Fruit fly (Drosophila melanogaster) whole organism, embryonic: ENCODE data around the gene CG7766.

Experiments
- BEAF-32 ChIP-seq: fragments of 200-800 bp; sonication (Bioruptor generic); optimal IDR thresholded peaks from 3 replicates; lab custom pipeline; 2017; ENCODE audit warnings: missing biosample characterization, missing genetic modification characterization, mild to moderate bottlenecking, moderate library complexity, missing genetic modification reagents
- C15 ChIP-seq: fragments of 200-800 bp; sonication (Bioruptor generic); IDR thresholded peaks from 3 replicates; pipeline ENCODE4 v1.3.6; 2022; ENCODE audit warnings: missing biosample characterization, missing genetic modification characterization
- CG10274 ChIP-seq: fragments of 200-800 bp; sonication (Bioruptor generic); optimal IDR thresholded peaks from 3 replicates; lab custom pipeline; 2017; ENCODE audit warnings: missing biosample characterization, mild to moderate bottlenecking, missing genetic modification characterization
- CG12391 ChIP-seq: fragments of 200-800 bp; sonication (Bioruptor generic); optimal IDR thresholded peaks from 3 replicates; lab custom pipeline; 2018; ENCODE audit warnings: missing biosample characterization, mild to moderate bottlenecking, missing genetic modification characterization, moderate library complexity
- CG12744 ChIP-seq: fragments of 200-800 bp; sonication (Bioruptor generic); optimal IDR thresholded peaks from 2 replicates; lab custom pipeline; 2016; ENCODE audit warnings: missing biosample characterization, missing genetic modification characterization
- CG13894 ChIP-seq: fragments of 200-800 bp; sonication (Bioruptor generic); optimal IDR thresholded peaks from 3 replicates; lab custom pipeline; 2018; ENCODE audit warnings: missing biosample characterization, mild to moderate bottlenecking, missing genetic modification characterization, moderate library complexity
- CG15479 ChIP-seq: fragments of 200-800 bp; sonication (Bioruptor generic); optimal IDR thresholded peaks from 3 replicates; lab custom pipeline; 2019; ENCODE audit warnings: missing biosample characterization, mild to moderate bottlenecking, missing genetic modification characterization, moderate library complexity
- CG17385 ChIP-seq: fragments of 200-800 bp; sonication (Bioruptor generic); optimal IDR thresholded peaks from 3 replicates; lab custom pipeline; 2018; ENCODE audit warnings: missing biosample characterization, mild to moderate bottlenecking, missing genetic modification characterization
- CG2712 ChIP-seq: fragments of 200-800 bp; optimal IDR thresholded peaks from 3 replicates; lab custom pipeline; 2019; ENCODE audit warnings: missing biosample characterization, mild to moderate bottlenecking, missing genetic modification characterization, moderate library complexity
- CG3847 ChIP-seq: fragments of 200-800 bp; sonication (Bioruptor generic); IDR thresholded peaks from 2 replicates; pipeline ENCODE4 v1.3.6; 2022; ENCODE audit warnings: missing biosample characterization, missing genetic modification characterization
- CG7839 ChIP-seq: fragments of 200-800 bp; sonication (Bioruptor generic); optimal IDR thresholded peaks from 3 replicates; lab custom pipeline; 2018; ENCODE audit warnings: missing biosample characterization, mild to moderate bottlenecking, missing genetic modification characterization, moderate library complexity
- CG8290 ChIP-seq, 3 experiments: fragments of 200-800 bp; sonication (Bioruptor generic); optimal IDR thresholded peaks; 2 replicates each; lab custom pipeline; 2016 to 2019; ENCODE audit warnings: missing biosample characterization in 3 of 3, missing genetic modification characterization in 3 of 3, mild to moderate bottlenecking in 2 of 3, moderate library complexity in 1 of 3
- CoRest ChIP-seq: fragments of 200-800 bp; sonication (Bioruptor generic); optimal IDR thresholded peaks from 3 replicates; lab custom pipeline; 2018; ENCODE audit warnings: missing biosample characterization, mild to moderate bottlenecking, missing genetic modification characterization, moderate library complexity
- Dp ChIP-seq: fragments of 200-800 bp; sonication (Bioruptor generic); optimal IDR thresholded peaks from 2 replicates; lab custom pipeline; 2018; ENCODE audit warnings: missing biosample characterization, mild to moderate bottlenecking, missing genetic modification characterization, moderate library complexity
- Elba2 ChIP-seq: fragments of 200-800 bp; sonication (Bioruptor generic); optimal IDR thresholded peaks from 3 replicates; lab custom pipeline; 2016; ENCODE audit warnings: missing biosample characterization, missing genetic modification characterization
- Fer2 ChIP-seq: fragments of 200-800 bp; sonication (Bioruptor generic); optimal IDR thresholded peaks from 2 replicates; lab custom pipeline; 2018; ENCODE audit warnings: missing biosample characterization, mild to moderate bottlenecking, missing genetic modification characterization, moderate library complexity
- HLH54F ChIP-seq: fragments of 200-800 bp; sonication (Bioruptor generic); optimal IDR thresholded peaks from 3 replicates; lab custom pipeline; 2016; ENCODE audit warnings: missing biosample characterization, missing genetic modification characterization
- Mes4 ChIP-seq: fragments of 200-800 bp; sonication (Bioruptor generic); optimal IDR thresholded peaks from 2 replicates; lab custom pipeline; 2016; ENCODE audit warnings: missing biosample characterization, missing genetic modification characterization
- Opbp ChIP-seq: fragments of 200-800 bp; sonication (Bioruptor generic); IDR thresholded peaks from 3 replicates; pipeline ENCODE4 v1.3.6; 2022; ENCODE audit warnings: missing biosample characterization, missing genetic modification characterization; ENCODE audit not compliant: partially characterized antibody
- Rfx ChIP-seq: fragments of 200-800 bp; sonication (Bioruptor generic); IDR thresholded peaks from 2 replicates; pipeline ENCODE4 v1.3.6; 2022; ENCODE audit warnings: missing biosample characterization, missing genetic modification characterization
- aop ChIP-seq: fragments of 200-800 bp; sonication (Bioruptor generic); IDR thresholded peaks from 2 replicates; pipeline ENCODE4 v1.3.6; 2022; ENCODE audit warnings: missing biosample characterization, missing genetic modification characterization
- bcd ChIP-seq: fragments of 200-800 bp; sonication (Bioruptor generic); optimal IDR thresholded peaks from 2 replicates; lab custom pipeline; 2017; ENCODE audit warnings: missing biosample characterization, mild to moderate bottlenecking, missing genetic modification characterization
- chm ChIP-seq: fragments of 200-800 bp; sonication (Bioruptor generic); IDR thresholded peaks from 2 replicates; pipeline ENCODE4 v1.3.6; 2022; ENCODE audit warnings: missing biosample characterization, missing genetic modification characterization
- ewg ChIP-seq: fragments of 200-800 bp; sonication (Bioruptor generic); optimal IDR thresholded peaks from 3 replicates; lab custom pipeline; 2017; ENCODE audit warnings: mild to moderate bottlenecking, missing biosample characterization, missing genetic modification reagents, missing genetic modification characterization
- ftz-f1 ChIP-seq: fragments of 200-800 bp; sonication (Bioruptor generic); optimal IDR thresholded peaks from 2 replicates; lab custom pipeline; 2016; ENCODE audit warnings: missing biosample characterization, missing genetic modification characterization
- gt ChIP-seq: fragments of 200-800 bp; sonication (Bioruptor generic); IDR thresholded peaks from 2 replicates; pipeline ENCODE4 v1.3.6; 2022; ENCODE audit warnings: missing biosample characterization, missing genetic modification characterization
- hkb ChIP-seq, 2 experiments: fragments of 200-800 bp in 1 of 2; fragments of >200 bp in 1 of 2; sonication (Bioruptor generic) in 1 of 2; IDR thresholded peaks in 1 of 2; optimal IDR thresholded peaks in 1 of 2; 2 replicates each; pipeline versions ENCODE4 v1.3.6 to Lab custom; 2017 to 2022; ENCODE audit warnings: missing biosample characterization in 1 of 2, missing genetic modification characterization in 1 of 2
- ind ChIP-seq: fragments of 200-800 bp; sonication (Bioruptor generic); optimal IDR thresholded peaks from 3 replicates; lab custom pipeline; 2016; ENCODE audit warnings: missing biosample characterization, missing genetic modification characterization
- insv ChIP-seq, 2 experiments: fragments of 200-800 bp; sonication (Bioruptor generic); optimal IDR thresholded peaks; 3 replicates each; lab custom pipeline; 2016 to 2018; ENCODE audit warnings: missing biosample characterization in 2 of 2, missing genetic modification characterization in 2 of 2
- odd ChIP-seq: fragments of 200-800 bp; sonication (Bioruptor generic); optimal IDR thresholded peaks from 2 replicates; lab custom pipeline; 2017; ENCODE audit warnings: missing biosample characterization, mild to moderate bottlenecking, missing genetic modification characterization
- repo ChIP-seq: fragments of 200-800 bp; sonication (Bioruptor generic); optimal IDR thresholded peaks from 2 replicates; lab custom pipeline; 2016; ENCODE audit warnings: missing biosample characterization, missing genetic modification characterization
- ro ChIP-seq: fragments of 200-800 bp; sonication (Bioruptor generic); IDR thresholded peaks from 2 replicates; pipeline ENCODE4 v1.3.6; 2022; ENCODE audit warnings: missing biosample characterization, missing genetic modification characterization
- row ChIP-seq: fragments of 200-800 bp; sonication (Bioruptor generic); IDR thresholded peaks from 3 replicates; pipeline ENCODE4 v1.3.6; 2022; ENCODE audit warnings: missing biosample characterization, missing genetic modification characterization
- scrt ChIP-seq: fragments of 200-800 bp; sonication (Bioruptor generic); optimal IDR thresholded peaks from 2 replicates; lab custom pipeline; 2018; ENCODE audit warnings: missing biosample characterization, mild to moderate bottlenecking, missing genetic modification characterization, moderate library complexity
- sens ChIP-seq: fragments of 200-800 bp; sonication (Bioruptor generic); peaks from one replicate; lab custom pipeline; 2016; ENCODE audit warnings: missing biosample characterization, missing genetic modification characterization
- slp2 ChIP-seq: fragments of 200-800 bp; sonication (Bioruptor generic); optimal IDR thresholded peaks from 2 replicates; lab custom pipeline; 2016; ENCODE audit warnings: missing biosample characterization, missing genetic modification characterization
- sna ChIP-seq: fragments of 200-800 bp; sonication (Bioruptor generic); IDR thresholded peaks from 2 replicates; pipeline ENCODE4 v1.3.6; 2022; ENCODE audit warnings: missing biosample characterization, missing genetic modification characterization; ENCODE audit not compliant: partially characterized antibody
- sr ChIP-seq: fragments of 200-800 bp; sonication (Bioruptor generic); IDR thresholded peaks from 3 replicates; pipeline ENCODE4 v1.3.6; 2022; ENCODE audit warnings: missing biosample characterization, missing genetic modification characterization
- ssp ChIP-seq: fragments of 200-800 bp; sonication (Bioruptor generic); IDR thresholded peaks from 2 replicates; pipeline ENCODE4 v1.3.6; 2022; ENCODE audit warnings: missing biosample characterization, missing genetic modification characterization
- sug ChIP-seq: fragments of 200-800 bp; optimal IDR thresholded peaks from 2 replicates; lab custom pipeline; 2019; ENCODE audit warnings: missing biosample characterization, mild to moderate bottlenecking, missing genetic modification characterization, moderate library complexity
- twi ChIP-seq: fragments of 200-800 bp; optimal IDR thresholded peaks from 2 replicates; lab custom pipeline; 2019; ENCODE audit warnings: missing biosample characterization, mild to moderate bottlenecking, missing genetic modification characterization, moderate library complexity
- vvl ChIP-seq: fragments of 200-800 bp; sonication (Bioruptor generic); IDR thresholded peaks from 2 replicates; pipeline ENCODE4 v1.3.6; 2022; ENCODE audit warnings: missing biosample characterization, missing genetic modification characterization
- wek ChIP-seq: fragments of 200-800 bp; sonication (Bioruptor generic); optimal IDR thresholded peaks from 3 replicates; lab custom pipeline; 2018; ENCODE audit warnings: missing biosample characterization, mild to moderate bottlenecking, missing genetic modification characterization, moderate library complexity
- zen ChIP-seq: fragments of 200-800 bp; sonication (Bioruptor generic); optimal IDR thresholded peaks from 3 replicates; lab custom pipeline; 2018; ENCODE audit warnings: missing biosample characterization, mild to moderate bottlenecking, missing genetic modification characterization, moderate library complexity

CG7766 gene

DNA sequence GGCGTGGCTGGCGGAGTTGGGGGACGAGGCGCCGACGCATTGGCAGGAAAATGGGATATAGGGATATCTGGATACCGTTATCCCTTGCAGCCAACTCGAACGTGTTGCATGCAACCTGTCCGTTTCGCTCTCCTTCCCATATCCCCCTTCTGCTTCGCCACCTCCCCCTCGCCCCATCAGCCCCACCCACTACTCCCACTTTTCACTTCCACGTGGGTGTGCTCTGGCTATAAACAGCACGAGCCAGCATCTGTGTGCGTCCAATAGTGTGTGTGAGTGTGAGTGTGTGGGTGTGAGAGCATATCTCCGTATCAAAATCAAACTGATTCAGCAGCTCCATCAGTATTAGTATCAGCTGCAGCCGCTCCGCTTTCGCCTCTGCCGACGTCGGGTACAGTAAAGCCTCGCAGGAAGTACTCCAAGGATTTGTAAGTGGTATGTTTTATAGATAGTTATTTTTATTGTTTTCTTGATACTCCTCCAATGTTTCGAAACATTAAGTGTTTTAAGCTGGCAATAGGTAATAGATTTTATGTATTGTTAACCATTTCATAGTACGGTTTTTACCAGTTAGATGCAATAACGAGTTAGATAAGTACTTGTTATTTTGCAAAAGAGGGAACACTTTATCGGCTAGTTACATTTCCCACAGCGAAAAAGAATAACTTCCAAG, 15.6 kb upstream of the CG7766 start (continued):
- TF ChIP-seq sna (GFP tag; lab: Robert Waterston, UW) (no peak), CG2712 (tag; lab: Kevin White, UChicago) (peak; percentile 13), CG17385 (GFP tag; lab: Kevin White, UChicago) (peak; percentile 54), BEAF-32 (GFP tag; lab: Kevin White, UChicago) (no peak), CG8290 (GFP tag; optimal IDR thresholded peaks at IDR 0.05; lab: Kevin White, UChicago) (no peak), CG8290 (tag; optimal IDR thresholded peaks at IDR 0.05; lab: Kevin White, UChicago) (peak in 1 of 2 experiments; percentile 0), sug (tag; lab: Kevin White, UChicago) (peak; percentile 12), CG10274 (GFP tag; lab: Kevin White, UChicago) (peak; percentile 20), ind (GFP tag; lab: Kevin White, UChicago) (peak; percentile 49), scrt (GFP tag; lab: Kevin White, UChicago) (peak; percentile 12), CG7839 (peak; percentile 65), chm (GFP tag; lab: Robert Waterston, UW) (0 out of 2 replicates have a peak, but pooled peaks have one; percentile 30), Fer2 (tag; lab: Kevin White, UChicago) (no peak), odd (GFP tag; lab: Kevin White, UChicago) (no peak), Rfx (GFP tag; lab: Robert Waterston, UW) (0 out of 2 replicates have a peak, but pooled peaks have one; percentile 15), bcd (GFP tag; lab: Kevin White, UChicago) (peak; percentile 47)
- TF ChIP-seq, all 482 proteins: peak for 102

DNA sequence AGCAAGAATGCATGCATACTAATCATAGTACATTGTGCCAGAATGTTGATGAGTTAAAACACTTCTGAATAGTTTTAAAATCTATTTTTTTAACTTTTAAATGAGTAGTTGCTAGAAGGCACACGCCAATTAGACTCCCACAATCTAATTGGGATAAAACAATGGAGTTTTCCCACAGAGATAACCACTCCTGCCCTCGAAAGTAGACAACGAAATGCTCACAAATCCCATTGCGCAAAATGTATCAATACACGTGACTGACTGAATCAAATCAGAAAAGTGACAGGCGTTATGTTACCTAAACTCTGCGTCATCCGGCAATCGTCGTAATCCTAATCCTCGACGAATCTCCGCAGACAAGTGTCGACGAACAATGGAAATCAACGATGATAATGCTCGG, 14.3 kb upstream of the CG7766 start:
- TF ChIP-seq hkb (optimal IDR thresholded peaks at IDR 0.05; lab: Kevin White, UChicago), result no peak
- TF ChIP-seq hkb (GFP tag; IDR thresholded peaks at IDR 0.05; lab: Robert Waterston, UW), result no peak
- peak; percentile 30 for TF ChIP-seq Elba2 (GFP tag; lab: Kevin White, UChicago)
- no peak for TF ChIP-seq ftz-f1 (GFP tag; lab: Kevin White, UChicago)
- TF ChIP-seq row (GFP tag; lab: Robert Waterston, UW), result 0 out of 3 replicates have a peak, but pooled peaks have one; percentile 2
- peak; percentile 4 for TF ChIP-seq zen (tag; lab: Kevin White, UChicago)
- TF ChIP-seq sens, result peak; percentile 61
- peak; percentile 50 for TF ChIP-seq CG13894 (tag; lab: Kevin White, UChicago)
- peak; percentile 49 to 96 for TF ChIP-seq insv (GFP tag; optimal IDR thresholded peaks at IDR 0.05; lab: Kevin White, UChicago)

DNA sequence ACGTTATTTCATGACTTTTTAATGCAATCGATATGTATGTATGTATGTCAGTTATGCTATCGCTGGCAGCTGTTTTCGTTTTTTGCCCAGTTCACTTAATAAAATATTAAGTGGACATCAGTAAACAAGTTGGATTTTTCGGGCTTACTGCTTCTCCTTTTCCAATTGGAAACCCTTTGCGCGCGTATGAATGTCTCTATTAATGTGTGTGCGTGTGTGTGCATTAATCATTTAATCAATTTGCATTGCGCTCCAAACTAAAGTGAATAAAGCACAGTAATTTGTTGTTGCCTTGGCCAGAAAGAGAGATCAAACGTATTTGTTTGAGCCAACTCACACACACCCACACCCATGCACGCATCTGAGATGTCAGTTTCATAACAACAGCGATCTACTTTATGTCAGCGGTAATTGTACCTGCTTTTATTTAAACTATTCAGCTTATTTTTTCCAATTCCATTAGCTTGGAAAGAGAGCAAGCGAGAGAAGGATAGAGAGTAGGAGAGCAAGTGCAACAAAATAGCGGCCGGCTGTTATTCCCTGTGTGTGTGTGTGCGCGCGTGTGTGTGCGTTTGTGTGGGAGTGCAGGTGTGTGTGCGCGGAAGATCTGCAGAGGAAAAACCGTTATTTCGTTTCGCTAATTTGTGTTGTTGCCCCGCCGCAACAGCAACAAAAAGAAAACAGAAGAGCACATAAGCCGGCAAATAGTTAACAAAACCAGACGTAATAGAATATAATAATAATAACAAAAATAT, 6.8 kb upstream of the CG7766 start:
- no peak for TF ChIP-seq repo (GFP tag; lab: Kevin White, UChicago)
- TF ChIP-seq aop (GFP tag; lab: Robert Waterston, UW), result no peak
- TF ChIP-seq HLH54F, result no peak
- TF ChIP-seq Dp (GFP tag; lab: Kevin White, UChicago), result no peak
- no peak for TF ChIP-seq C15 (GFP tag; lab: Robert Waterston, UW)
- peak in 1 of 2 experiments; percentile 86 for TF ChIP-seq insv (GFP tag; optimal IDR thresholded peaks at IDR 0.05; lab: Kevin White, UChicago)
- TF ChIP-seq CG15479 (GFP tag; lab: Kevin White, UChicago), result no peak
- TF ChIP-seq ewg (GFP tag; lab: Kevin White, UChicago), result no peak
- no peak for TF ChIP-seq wek (GFP tag; lab: Kevin White, UChicago)
- no peak for TF ChIP-seq ro (GFP tag; lab: Robert Waterston, UW)
- no peak for TF ChIP-seq CG3847 (GFP tag; lab: Robert Waterston, UW)
- no peak for TF ChIP-seq ssp
- TF ChIP-seq sr (GFP tag; lab: Robert Waterston, UW), result no peak
- TF ChIP-seq CoRest (tag; lab: Kevin White, UChicago), result no peak
- TF ChIP-seq CG12744 (GFP tag; lab: Kevin White, UChicago), result no peak
- TF ChIP-seq Opbp (GFP tag; lab: Robert Waterston, UW), result no peak
- TF ChIP-seq gt, result no peak
- peak; percentile 53 for TF ChIP-seq sens
- TF ChIP-seq Mes4 (GFP tag; lab: Kevin White, UChicago), result no peak
- no peak for TF ChIP-seq slp2 (GFP tag; lab: Kevin White, UChicago)
- TF ChIP-seq twi (tag; lab: Kevin White, UChicago), result no peak
- 0 out of 2 replicates have a peak, but pooled peaks have one; percentile 12 for TF ChIP-seq vvl
- no peak for TF ChIP-seq CG12391 (tag; lab: Kevin White, UChicago)
